Fruit fly (Drosophila melanogaster) whole organism: Measurements from ENCODE around the gene Mal-B2.

Experiments
- CG8478 ChIP-seq: fragments of >200 bp; optimal IDR thresholded peaks from 2 replicates; lab custom pipeline; 2018; ENCODE audit warnings: inconsistent platforms
- pan ChIP-seq: fragments of >200 bp; optimal IDR thresholded peaks from 2 replicates; lab custom pipeline; 2017
- usp ChIP-seq: fragments of >200 bp; optimal IDR thresholded peaks from 2 replicates; lab custom pipeline; 2017; ENCODE audit warnings: missing biosample characterization, missing genetic modification characterization, mixed read lengths

DNA sequence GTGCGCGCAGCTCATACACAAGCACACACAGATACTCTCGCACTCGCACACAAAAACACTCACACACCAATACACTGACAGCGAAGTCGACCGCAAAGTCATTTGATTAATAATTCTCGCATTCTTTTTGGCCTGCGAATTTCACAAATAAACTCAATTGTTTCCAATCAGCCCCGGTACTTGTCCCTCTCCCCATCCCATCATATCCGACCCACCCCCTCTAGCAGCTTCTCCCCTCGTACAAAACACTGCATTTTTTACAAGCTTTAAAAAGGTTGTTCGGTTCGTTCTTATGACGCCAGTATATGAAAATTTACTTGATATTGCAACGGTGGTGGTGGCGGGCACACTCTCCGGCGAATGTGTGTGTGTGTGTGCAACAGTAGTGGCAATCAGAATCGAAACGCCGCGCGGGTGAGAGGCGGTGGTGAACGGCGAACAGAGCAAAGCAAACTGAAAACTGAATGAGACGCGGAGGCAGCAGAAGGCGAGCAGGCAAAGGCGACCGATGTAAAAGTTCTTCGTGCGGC lies 42.0 kb upstream of the Mal-B2 start:
- TF ChIP-seq usp (GFP tag; lab: Kevin White, UChicago) (no peak), pan (lab: Kevin White, UChicago) (no peak), CG8478 (peak; percentile 32)
